Worm (Caenorhabditis elegans) whole organism, early embryonic: ENCODE data around the gene F11D11.3.
"Not testable (repeated sequence)": the region's sequence is repeated elsewhere in the genome, so short reads cannot be mapped to it uniquely, and the experiment has no call there.

Experiments used
- B0310.2 ChIP-seq: sonication (generic microtip); optimal IDR thresholded peaks from 2 replicates; lab custom pipeline; 2016; ENCODE audit warnings: mild to moderate bottlenecking, missing genetic modification characterization, missing compliant biosample characterization
- F13C5.2 ChIP-seq: sonication (generic microtip); optimal IDR thresholded peaks from 2 replicates; lab custom pipeline; 2017; ENCODE audit warnings: mild to moderate bottlenecking, missing genetic modification characterization, inconsistent platforms, missing compliant biosample characterization
- aly-1 ChIP-seq: sonication (generic microtip); optimal IDR thresholded peaks from 2 replicates; lab custom pipeline; 2016; ENCODE audit warnings: missing genetic modification characterization, missing compliant biosample characterization
- ama-1 ChIP-seq: fragments of 150-350 bp; optimal IDR thresholded peaks from 2 replicates; lab custom pipeline; 2014
- ceh-13 ChIP-seq: fragments of 200-800 bp; sonication (Bioruptor generic); optimal IDR thresholded peaks from 2 replicates; lab custom pipeline; 2018; ENCODE audit warnings: mild to moderate bottlenecking, missing genetic modification characterization, missing compliant biosample characterization
- ceh-36 ChIP-seq: sonication (generic microtip); optimal IDR thresholded peaks from 2 replicates; lab custom pipeline; 2016; ENCODE audit warnings: missing genetic modification characterization, inconsistent platforms, missing compliant biosample characterization
- ets-7 ChIP-seq: sonication (generic microtip); optimal IDR thresholded peaks from 2 replicates; lab custom pipeline; 2016; ENCODE audit warnings: missing genotype, missing genetic modification characterization, missing compliant biosample characterization
- flt-1 ChIP-seq: fragments of 200-800 bp; sonication (Bioruptor generic); IDR thresholded peaks from 2 replicates; pipeline ENCODE4 v1.3.6; 2022; ENCODE audit warnings: missing genetic modification characterization, missing compliant biosample characterization
- hmbx-1 ChIP-seq: sonication (generic microtip); optimal IDR thresholded peaks from 2 replicates; lab custom pipeline; 2016; ENCODE audit warnings: mild to moderate bottlenecking, missing genetic modification characterization, missing compliant biosample characterization
- hmg-4 ChIP-seq: fragments of 200-800 bp; sonication (Bioruptor generic); optimal IDR thresholded peaks from 2 replicates; lab custom pipeline; 2018; ENCODE audit warnings: mild to moderate bottlenecking, missing genetic modification characterization, missing compliant biosample characterization
- hnd-1 ChIP-seq: sonication (generic microtip); optimal IDR thresholded peaks from 2 replicates; lab custom pipeline; 2016; ENCODE audit warnings: missing genetic modification characterization, missing compliant biosample characterization
- pes-1 ChIP-seq: fragments of 200-800 bp; sonication (Bioruptor generic); IDR thresholded peaks from 2 replicates; pipeline ENCODE4 v1.3.6; 2022; ENCODE audit warnings: missing genetic modification reagents, missing genetic modification characterization, missing compliant biosample characterization
- scrt-1 ChIP-seq: fragments of 200-800 bp; sonication (Bioruptor generic); IDR thresholded peaks from 2 replicates; pipeline ENCODE4 v1.3.6; 2022; ENCODE audit warnings: missing genetic modification characterization, missing compliant biosample characterization
- sea-1 ChIP-seq: fragments of 200-800 bp; sonication (Bioruptor generic); conservative IDR thresholded peaks from 2 replicates; pipeline ENCODE4 v1.3.6; 2022; ENCODE audit warnings: missing genetic modification characterization, missing compliant biosample characterization
- tbx-11 ChIP-seq: fragments of 200-800 bp; sonication (Bioruptor generic); IDR thresholded peaks from 2 replicates; pipeline ENCODE4 v1.3.6; 2022; ENCODE audit warnings: missing genetic modification characterization, missing compliant biosample characterization
- tbx-37 ChIP-seq: fragments of 200-800 bp; sonication (Bioruptor generic); conservative IDR thresholded peaks from 2 replicates; pipeline ENCODE4 v1.3.6; 2022; ENCODE audit warnings: missing genetic modification reagents, missing genetic modification characterization, missing compliant biosample characterization
- tra-4 ChIP-seq: sonication (generic microtip); optimal IDR thresholded peaks from 2 replicates; lab custom pipeline; 2017; ENCODE audit warnings: missing genetic modification characterization, missing compliant biosample characterization

F11D11.3 gene

ce11 chrV:18771804-18772386 lies 11.8 kb upstream of the F11D11.3 start:
- TF ChIP-seq ama-1 (lab: Kevin White, UChicago) (no peak), pes-1 (GFP tag; lab: Robert Waterston, UW) (no peak), hnd-1 (tag; lab: Kevin White, UChicago) (no peak), aly-1 (no peak), tbx-37 (GFP tag; lab: Robert Waterston, UW) (no peak), sea-1 (GFP tag; lab: Robert Waterston, UW) (no peak), hmg-4 (no peak), flt-1 (GFP tag; lab: Robert Waterston, UW) (no peak), scrt-1 (GFP tag; lab: Robert Waterston, UW) (no peak), B0310.2 (no peak), hmbx-1 (no peak), tbx-11 (no peak), ceh-36 (tag; lab: Kevin White, UChicago) (no peak), F13C5.2 (no peak), tra-4 (tag; lab: Kevin White, UChicago) (no peak), ceh-13 (GFP tag; lab: Kevin White, UChicago) (no peak)

DNA sequence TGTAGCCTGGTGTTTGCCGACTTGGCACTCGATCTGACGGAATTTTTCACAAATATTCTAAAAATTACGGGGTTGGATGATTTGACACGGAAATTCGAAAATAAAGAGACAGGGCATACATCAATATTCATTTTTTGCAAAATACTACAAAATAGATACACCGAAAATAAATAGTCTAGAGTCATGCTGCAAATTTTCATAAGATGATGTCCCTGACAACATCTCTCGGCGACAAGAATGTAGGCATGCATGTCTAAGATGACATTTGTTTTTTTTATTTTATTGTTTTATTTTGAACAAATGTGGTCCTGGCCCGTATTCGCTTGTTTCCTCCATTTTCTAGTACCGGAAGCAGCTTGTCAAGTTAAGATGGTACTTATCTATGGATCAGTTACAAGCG lies 11.3 kb upstream of the F11D11.3 start, which contains the start of gene clec-256:
clec-256 (plus strand) TSS at position 301 of the 400 bp plus-strand sequence.
- TF ChIP-seq flt-1 (GFP tag; lab: Robert Waterston, UW) (no peak), tra-4 (tag; lab: Kevin White, UChicago) (no peak), pes-1 (GFP tag; lab: Robert Waterston, UW) (no peak), ets-7 (tag; lab: Kevin White, UChicago) (no peak), tbx-37 (GFP tag; lab: Robert Waterston, UW) (no peak), hmbx-1 (no peak), ceh-36 (tag; lab: Kevin White, UChicago) (no peak), hnd-1 (tag; lab: Kevin White, UChicago) (no peak), aly-1 (no peak), scrt-1 (GFP tag; lab: Robert Waterston, UW) (no peak), hmg-4 (no peak), B0310.2 (no peak), F13C5.2 (no peak), ama-1 (lab: Kevin White, UChicago) (no peak), tbx-11 (no peak), sea-1 (GFP tag; lab: Robert Waterston, UW) (no peak), ceh-13 (GFP tag; lab: Kevin White, UChicago) (no peak)

DNA sequence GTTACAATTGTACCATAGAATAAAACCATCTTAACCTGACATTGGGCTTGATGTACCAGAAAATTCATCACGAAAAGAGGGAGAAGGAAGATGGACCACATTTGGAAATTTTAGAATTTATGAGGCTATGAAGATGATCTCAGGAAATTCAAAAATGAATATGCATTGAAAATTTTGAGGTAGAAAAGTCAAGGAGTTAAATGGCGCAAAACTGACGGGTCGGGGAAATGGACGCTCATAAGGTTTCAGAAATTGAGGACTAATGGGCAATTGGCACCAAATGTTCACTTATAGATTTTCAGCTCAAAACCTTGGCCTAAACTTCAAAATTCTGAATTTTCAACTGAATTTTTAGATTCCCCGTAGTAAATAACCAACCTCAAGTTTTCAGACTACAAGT lies 10.5 kb upstream of the F11D11.3 start, which contains the start of gene clec-255:
clec-255 (minus strand) TSS at position 101 of the 400 bp plus-strand sequence.
- TF ChIP-seq pes-1 (GFP tag; lab: Robert Waterston, UW) = no peak
- no peak for TF ChIP-seq sea-1 (GFP tag; lab: Robert Waterston, UW)
- TF ChIP-seq hmg-4 = no peak
- TF ChIP-seq ceh-36 (tag; lab: Kevin White, UChicago) = no peak

DNA sequence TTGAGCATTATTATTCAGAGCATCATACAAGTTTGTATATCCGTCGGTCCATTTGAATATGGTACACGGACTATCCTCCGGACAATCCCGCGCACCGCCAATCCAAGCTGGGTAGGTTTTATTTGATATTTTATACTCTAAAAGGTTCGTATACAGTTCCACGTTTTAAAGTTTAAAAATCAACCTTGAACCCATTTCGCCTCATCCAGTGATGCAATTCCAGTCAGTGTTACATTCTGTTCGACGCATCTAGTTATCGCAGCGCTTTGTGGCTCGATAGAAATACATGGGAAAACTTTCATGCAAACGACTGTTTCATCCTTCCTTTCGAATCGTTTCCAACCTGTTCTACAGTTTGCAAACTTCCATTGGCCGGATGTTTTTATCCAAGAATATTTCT lies 9.8 kb upstream of the F11D11.3 start:
- TF ChIP-seq aly-1 = no peak
- TF ChIP-seq hnd-1 (tag; lab: Kevin White, UChicago) = no peak
- TF ChIP-seq pes-1 (GFP tag; lab: Robert Waterston, UW) = no peak
- TF ChIP-seq ets-7 (tag; lab: Kevin White, UChicago) = no peak
- TF ChIP-seq ama-1 (lab: Kevin White, UChicago) = no peak
- no peak for TF ChIP-seq hmg-4
- TF ChIP-seq tbx-11 = no peak
- TF ChIP-seq hmbx-1 = no peak
- TF ChIP-seq scrt-1 (GFP tag; lab: Robert Waterston, UW) = no peak
- TF ChIP-seq tbx-37 (GFP tag; lab: Robert Waterston, UW) = no peak

ce11 chrV:18762044-18762443 lies 2.0 kb upstream of the F11D11.3 start, which contains the start of gene F11D11.22:
TSS of gene F11D11.22 (plus strand) at chrV:18762344.
- not testable (repeated sequence) for TF ChIP-seq sea-1 (GFP tag; lab: Robert Waterston, UW); pes-1 (GFP tag; lab: Robert Waterston, UW); aly-1

DNA sequence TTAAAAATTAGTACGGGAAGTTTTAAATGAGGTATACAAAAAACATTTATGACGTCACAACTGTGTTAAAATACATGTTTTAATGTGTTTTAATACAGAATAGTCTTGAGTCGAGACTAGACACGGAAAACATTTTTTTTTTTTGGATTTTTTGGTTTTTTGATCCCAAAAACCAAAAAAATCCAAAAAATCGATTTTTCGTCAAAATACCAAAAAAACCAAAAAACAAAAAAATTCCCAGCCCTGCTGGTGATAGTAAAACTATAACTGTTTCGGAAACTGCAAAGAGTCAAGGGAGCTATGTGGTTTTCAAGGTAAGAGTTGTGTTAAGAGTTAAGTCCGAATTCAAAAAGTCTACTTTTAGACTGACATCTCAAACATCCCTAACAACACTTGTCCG lies 1.0 kb upstream of the F11D11.3 start, which contains the start of gene F11D11.4:
F11D11.4 (plus strand) TSS at position 301 of the 400 bp plus-strand sequence.
- TF ChIP-seq tbx-11 = no peak
- TF ChIP-seq B0310.2 = no peak
- no peak for TF ChIP-seq scrt-1 (GFP tag; lab: Robert Waterston, UW)
- TF ChIP-seq F13C5.2 = no peak
- TF ChIP-seq hmg-4 = no peak
- no peak for TF ChIP-seq aly-1
- TF ChIP-seq hnd-1 (tag; lab: Kevin White, UChicago) = no peak
- no peak for TF ChIP-seq ceh-36 (tag; lab: Kevin White, UChicago)
- no peak for TF ChIP-seq tbx-37 (GFP tag; lab: Robert Waterston, UW)
- TF ChIP-seq hmbx-1 = no peak

DNA sequence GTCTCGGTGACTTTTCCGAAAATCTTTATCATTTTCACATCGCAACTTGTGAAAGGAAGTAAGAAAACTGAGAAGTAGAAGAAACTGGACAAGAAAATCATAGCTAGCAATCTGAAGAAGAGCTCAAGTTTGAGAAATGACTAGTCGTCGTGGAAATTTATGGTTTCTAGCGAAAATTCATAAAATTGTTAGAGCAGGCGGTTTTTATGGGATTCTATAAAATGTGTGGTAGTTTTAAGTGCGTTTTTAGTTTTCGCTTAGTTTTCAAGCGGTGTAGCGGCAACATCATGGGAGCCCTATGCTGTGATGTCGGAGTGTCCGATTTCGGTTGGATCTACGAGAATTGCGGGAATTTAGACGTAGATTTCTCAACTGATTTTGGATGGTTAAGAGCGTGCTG lies 5.7 kb downstream of the F11D11.3 start, which contains the start of gene clec-254:
clec-254 (minus strand) TSS at position 101 of the 400 bp plus-strand sequence.
- TF ChIP-seq flt-1 (GFP tag; lab: Robert Waterston, UW); sea-1 (GFP tag; lab: Robert Waterston, UW); B0310.2: not testable (repeated sequence)

- TF ChIP-seq ama-1 (lab: Kevin White, UChicago) (no peak), ets-7 (tag; lab: Kevin White, UChicago) (no peak), ceh-13 (GFP tag; lab: Kevin White, UChicago) (no peak), flt-1 (GFP tag; lab: Robert Waterston, UW) (no peak), tbx-37 (GFP tag; lab: Robert Waterston, UW) (no peak), tra-4 (tag; lab: Kevin White, UChicago) (no peak)
Measured at ce11 chrV:18753036-18753435, 7.0 kb downstream of the F11D11.3 start, which contains the start of gene F11D11.6. TSS of gene F11D11.6 (minus strand) at chrV:18753136.
